Fruit fly (Drosophila melanogaster) whole organism, prepupa: ENCODE measurements around the gene TwdlG.

Experiments
- Blimp-1 ChIP-seq: fragments of 200-800 bp; sonication (Bioruptor generic); optimal IDR thresholded peaks from 3 replicates; lab custom pipeline; 2017; ENCODE audit warnings: missing biosample characterization, missing genetic modification characterization, mild to moderate bottlenecking, moderate library complexity, missing genetic modification reagents
- CG11762 ChIP-seq: fragments of 200-800 bp; sonication (Bioruptor generic); optimal IDR thresholded peaks from 3 replicates; lab custom pipeline; 2016; ENCODE audit warnings: missing biosample characterization, missing genetic modification characterization; ENCODE audit not compliant: insufficient read depth
- CG6276 ChIP-seq: fragments of 200-800 bp; sonication (Bioruptor generic); optimal IDR thresholded peaks from 2 replicates; lab custom pipeline; 2017; ENCODE audit warnings: missing biosample characterization, mild to moderate bottlenecking, missing genetic modification characterization
- Hr39 ChIP-seq: fragments of 200-800 bp; sonication (Bioruptor generic); optimal IDR thresholded peaks from 2 replicates; lab custom pipeline; 2016; ENCODE audit warnings: missing biosample characterization, missing genetic modification characterization
- Sox15 ChIP-seq: fragments of 200-800 bp; sonication (Bioruptor generic); optimal IDR thresholded peaks from 3 replicates; lab custom pipeline; 2016; ENCODE audit warnings: missing biosample characterization, missing genetic modification characterization

DNA sequence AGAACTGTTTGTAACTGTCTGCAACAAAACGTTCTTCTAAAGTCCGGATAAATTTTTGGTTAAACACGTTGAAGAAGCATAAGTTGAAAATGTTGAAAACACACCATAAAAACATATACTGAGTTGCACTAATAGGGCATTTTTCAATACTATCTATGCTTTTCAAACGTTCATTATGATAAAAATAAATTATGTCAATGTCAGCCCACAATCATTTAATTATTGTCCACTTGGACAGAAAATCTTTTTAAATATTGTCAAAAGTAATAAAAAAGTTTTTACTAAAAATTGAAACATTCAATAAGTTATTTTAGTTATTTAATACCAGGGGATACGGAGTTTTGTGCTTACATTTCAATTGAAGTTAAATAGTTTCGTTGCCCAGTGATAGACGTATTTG is 15.3 kb upstream of the TwdlG start, which contains the start of gene CG1092:
- TF ChIP-seq Blimp-1 (GFP tag; lab: Kevin White, UChicago) (no peak), CG11762 (GFP tag; lab: Kevin White, UChicago) (no peak), CG6276 (GFP tag; lab: Kevin White, UChicago) (no peak), Sox15 (no peak), Hr39 (GFP tag; lab: Kevin White, UChicago) (no peak)
